Worm (Caenorhabditis elegans) whole organism, early embryonic: ENCODE data around the gene ttr-7.

Source experiments
- ceh-13 ChIP-seq: fragments of 200-800 bp; sonication (Bioruptor generic); optimal IDR thresholded peaks from 2 replicates; lab custom pipeline; 2018; ENCODE audit warnings: mild to moderate bottlenecking, missing genetic modification characterization, missing compliant biosample characterization
- ets-7 ChIP-seq: sonication (generic microtip); optimal IDR thresholded peaks from 2 replicates; lab custom pipeline; 2016; ENCODE audit warnings: missing genotype, missing genetic modification characterization, missing compliant biosample characterization
- hmbx-1 ChIP-seq: sonication (generic microtip); optimal IDR thresholded peaks from 2 replicates; lab custom pipeline; 2016; ENCODE audit warnings: mild to moderate bottlenecking, missing genetic modification characterization, missing compliant biosample characterization
- tbx-11 ChIP-seq: fragments of 200-800 bp; sonication (Bioruptor generic); IDR thresholded peaks from 2 replicates; pipeline ENCODE4 v1.3.6; 2022; ENCODE audit warnings: missing genetic modification characterization, missing compliant biosample characterization

DNA sequence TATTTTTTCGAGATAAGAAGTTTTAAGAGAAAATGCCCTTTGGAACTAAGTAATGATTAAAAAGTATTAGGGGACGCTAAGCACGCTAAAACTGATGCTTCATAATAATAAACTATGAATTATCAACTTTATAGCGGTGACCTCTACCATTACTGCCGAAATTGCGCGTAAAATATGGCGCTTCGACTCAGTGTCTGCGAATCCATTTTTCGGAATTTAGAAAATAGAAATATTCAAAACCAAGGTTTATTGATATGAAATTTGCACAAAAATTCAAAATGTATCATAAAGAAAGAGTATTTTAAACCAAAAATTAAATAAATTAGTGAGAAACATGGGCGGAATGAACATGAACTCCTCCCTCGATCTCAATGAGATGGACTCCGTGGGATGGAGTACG, 6.5 kb upstream of the ttr-7 start:
- TF ChIP-seq hmbx-1 (tag; lab: Kevin White, UChicago) (no peak), tbx-11 (GFP tag; lab: Robert Waterston, UW) (no peak), ceh-13 (GFP tag; lab: Kevin White, UChicago) (no peak), ets-7 (no peak)
